Fruit fly (Drosophila melanogaster) whole organism, larva: ENCODE data around the gene CG11262.

Experiments used
- noc ChIP-seq: fragments of 200-800 bp; sonication (Bioruptor generic); optimal IDR thresholded peaks from 3 replicates; lab custom pipeline; 2019; ENCODE audit warnings: missing biosample characterization, mild to moderate bottlenecking, missing genetic modification characterization, moderate library complexity

Gene CG11262

DNA sequence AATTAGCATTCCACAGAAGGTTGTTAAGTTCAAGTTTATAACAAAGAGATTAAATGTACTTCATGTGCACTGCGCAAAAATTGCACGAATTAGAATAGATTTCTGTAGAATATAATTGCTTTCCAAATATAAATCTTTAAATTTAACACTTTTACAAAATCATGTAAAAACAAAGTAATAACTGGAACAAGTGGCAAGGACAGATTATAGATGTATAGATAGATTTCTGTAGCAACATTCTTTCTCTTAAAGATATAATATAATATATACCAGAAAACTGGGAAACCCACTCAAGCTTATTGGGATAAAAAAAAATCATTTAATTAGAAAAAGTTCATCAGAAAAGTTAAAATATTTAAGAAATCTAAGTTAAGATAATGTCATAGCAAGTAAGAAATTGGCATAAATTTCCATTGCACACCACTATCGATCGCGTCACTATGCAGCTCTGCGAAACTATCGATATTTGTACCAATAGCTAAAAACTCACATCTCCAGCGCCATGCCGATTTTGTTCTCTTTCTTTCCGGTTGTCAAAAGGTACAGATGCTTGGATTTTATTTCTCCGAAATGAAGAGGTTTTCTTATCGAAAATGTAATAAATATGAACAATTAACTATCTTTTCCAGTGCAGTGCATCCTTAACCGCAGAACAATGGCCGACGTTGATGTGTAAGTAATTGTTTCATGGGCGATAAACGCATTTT, 28.1 kb downstream of the CG11262 start, which contains the start of gene RpS12:
TSS of gene RpS12 (plus strand) at position 499 of the 707 bp plus-strand sequence.
- peak; percentile 36 for TF ChIP-seq noc (tag; lab: Kevin White, UChicago)

DNA sequence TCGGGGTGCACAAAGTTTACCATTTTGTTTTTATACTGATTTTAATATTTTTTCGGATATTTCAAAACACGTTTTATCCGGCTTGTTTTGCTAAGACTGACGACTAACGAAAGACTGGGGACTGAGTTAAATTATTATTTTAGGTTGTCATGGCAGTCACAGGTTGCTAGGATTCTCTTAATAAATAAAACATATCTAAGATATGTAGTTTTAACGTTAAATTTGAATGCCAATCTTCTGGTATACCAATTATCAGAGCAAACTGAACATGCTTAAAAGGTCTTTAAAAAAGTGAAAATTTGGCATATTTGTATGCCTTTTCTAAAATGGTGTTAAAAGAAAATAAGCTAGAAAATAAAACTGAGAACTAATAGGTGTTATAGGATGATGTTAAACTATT, 31.4 kb downstream of the CG11262 start, which contains the start of gene Zmynd10:
TSS of gene Zmynd10 (minus strand) at position 101 of the 400 bp plus-strand sequence.
- no peak for TF ChIP-seq noc (tag; lab: Kevin White, UChicago)

DNA sequence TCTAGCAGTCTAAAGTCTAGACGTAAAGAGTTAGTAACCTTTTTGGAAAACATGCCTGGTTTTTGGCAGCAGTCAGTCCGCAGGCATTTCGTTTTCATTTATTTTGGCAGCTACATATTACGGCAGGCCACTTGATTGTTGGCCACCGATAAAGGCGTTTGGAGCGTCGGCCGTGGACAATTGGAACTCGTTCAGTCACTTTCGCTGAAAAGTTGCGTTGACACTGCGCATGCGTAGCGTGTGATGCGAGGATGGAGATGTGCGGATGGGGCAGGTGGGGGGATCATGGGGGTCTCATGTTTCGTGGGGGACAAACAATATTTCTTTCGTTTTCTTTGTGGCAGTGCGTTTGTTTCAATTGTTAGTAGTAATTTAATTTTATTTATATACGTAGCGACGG, 31.9 kb downstream of the CG11262 start:
- no peak for TF ChIP-seq noc (tag; lab: Kevin White, UChicago)

- no peak for TF ChIP-seq noc (tag; lab: Kevin White, UChicago)
These were observed 32.4 kb downstream of the CG11262 start for dm6 chr3L:13027333-13027732.

DNA sequence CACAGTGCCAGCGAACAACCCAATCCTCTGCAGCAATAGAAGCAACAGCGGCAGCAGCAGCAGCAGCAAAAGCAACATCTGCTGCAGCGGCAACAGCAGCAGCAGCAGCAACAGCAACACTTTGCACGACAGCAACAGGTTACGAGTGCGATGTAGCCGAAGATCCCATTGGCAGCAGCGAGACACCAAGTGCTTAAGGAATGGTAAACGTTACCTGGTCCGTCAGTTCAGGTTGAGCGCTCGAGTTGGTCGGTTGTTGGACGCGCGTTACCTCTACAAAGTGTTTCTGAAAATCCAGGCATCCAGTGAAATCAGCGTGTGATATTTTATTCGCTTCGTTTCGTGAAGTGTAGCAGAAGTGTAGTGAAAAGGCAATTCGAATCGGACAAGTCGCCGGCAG, 33.8 kb downstream of the CG11262 start, which contains the start of gene CG17672:
TSS of gene CG17672 (plus strand) at position 223 of the 400 bp plus-strand sequence.
- TF ChIP-seq noc (tag; lab: Kevin White, UChicago), result no peak

DNA sequence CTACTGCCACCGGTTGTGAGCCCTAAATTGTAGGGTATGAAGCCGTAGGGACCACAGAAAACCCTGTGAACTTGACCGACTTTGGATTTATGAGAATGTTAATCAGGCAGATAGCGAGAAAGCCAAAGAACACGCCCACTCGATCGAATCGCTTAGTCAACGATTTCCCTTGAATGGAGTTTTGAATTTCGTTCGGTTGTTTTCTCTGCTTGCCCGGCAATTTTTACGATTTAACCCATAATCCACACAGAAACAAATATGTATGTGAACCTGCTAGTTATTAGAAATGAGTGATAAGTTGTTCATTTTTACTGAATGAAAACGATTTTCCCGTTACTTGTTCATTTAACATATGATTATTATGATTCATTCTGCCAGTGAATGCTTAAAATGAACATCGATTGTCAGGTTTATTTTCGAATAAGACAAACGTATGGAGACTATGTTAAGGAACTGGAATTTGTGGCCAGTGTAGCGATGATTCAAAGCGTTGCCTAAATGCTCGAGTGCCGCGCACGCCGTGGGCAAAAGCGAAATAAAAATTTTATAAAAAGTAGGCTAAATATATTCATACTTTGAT, 35.2 kb downstream of the CG11262 start:
- TF ChIP-seq noc (tag; lab: Kevin White, UChicago), result peak; percentile 11

DNA sequence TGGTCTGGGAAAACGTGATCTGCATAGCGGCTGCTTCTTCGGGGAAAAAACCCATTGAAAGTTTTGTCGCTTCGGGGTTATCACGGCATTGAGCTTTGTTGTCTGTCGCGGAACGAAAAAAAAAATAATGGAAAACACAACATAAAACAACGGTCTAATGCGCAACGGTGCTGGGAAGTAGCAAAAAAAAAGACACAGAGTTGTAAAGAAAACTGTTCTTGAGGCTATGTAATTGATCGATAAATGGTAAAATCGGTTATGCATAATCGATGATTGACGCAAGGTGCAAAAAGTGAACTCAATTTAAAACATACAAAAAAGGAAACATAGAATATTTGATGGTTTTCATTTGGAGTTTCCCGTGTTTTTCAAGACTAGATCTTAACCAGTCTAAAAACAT, 36.4 kb downstream of the CG11262 start:
- no peak for TF ChIP-seq noc (tag; lab: Kevin White, UChicago)

DNA sequence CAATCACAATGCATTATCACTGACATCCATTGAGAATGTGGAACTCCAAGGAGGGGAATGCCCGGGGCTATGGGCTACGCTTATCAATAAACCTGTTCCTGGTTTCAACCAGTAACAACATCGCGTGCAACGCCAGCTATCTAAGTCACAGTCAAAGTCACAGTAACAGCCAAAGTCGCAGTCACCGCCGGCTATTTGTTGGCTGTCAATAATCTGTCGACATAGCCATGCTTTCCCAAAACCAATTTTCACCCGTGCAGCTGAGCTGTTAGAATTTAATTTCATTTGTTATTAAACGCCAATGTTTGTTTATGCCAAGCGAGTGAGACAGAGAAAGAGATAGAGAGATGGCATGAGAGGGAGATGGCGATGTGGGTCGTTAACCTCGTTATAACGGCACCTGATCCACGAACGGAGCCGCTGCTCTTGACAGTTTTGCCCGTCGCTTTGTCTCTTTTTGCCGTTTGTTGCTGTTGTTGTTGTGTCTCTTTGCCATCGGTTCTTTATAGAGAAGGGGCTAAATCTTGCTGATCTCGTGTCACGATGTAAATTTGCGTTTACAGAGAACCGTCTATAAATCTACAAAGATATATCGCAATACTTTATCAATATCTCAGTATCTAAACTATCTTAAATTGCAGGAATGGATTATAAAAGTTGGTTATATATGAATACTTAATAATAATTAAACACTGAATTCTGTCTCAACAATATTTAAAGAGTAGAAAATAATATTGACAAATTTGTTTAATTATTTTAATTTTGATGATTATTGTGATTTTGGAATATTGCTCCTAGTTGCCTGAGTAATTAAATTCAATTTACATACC, 37.4 kb downstream of the CG11262 start:
- no peak for TF ChIP-seq noc (tag; lab: Kevin White, UChicago)

DNA sequence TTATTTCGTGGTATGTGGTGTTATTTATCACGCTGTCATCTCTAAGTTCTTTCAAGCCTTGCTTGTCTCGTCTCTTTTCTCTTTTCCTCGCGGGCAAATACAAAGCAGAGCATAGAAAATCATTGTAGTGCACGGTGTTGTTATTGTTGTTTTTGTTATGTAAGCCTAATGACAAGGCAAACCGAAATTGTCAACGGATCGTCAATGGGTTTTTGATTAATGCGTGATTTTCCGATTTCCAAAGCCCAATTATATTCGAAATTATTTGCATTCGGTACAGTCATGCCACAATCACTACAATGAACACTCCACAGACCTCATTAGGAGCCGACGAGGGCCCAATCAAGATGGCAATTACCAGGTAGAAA, 38.0 kb downstream of the CG11262 start:
- TF ChIP-seq noc (tag; lab: Kevin White, UChicago), result no peak

dm6 chr3L:13033361-13033760, 38.4 kb downstream of the CG11262 start:
- no peak for TF ChIP-seq noc (tag; lab: Kevin White, UChicago)

DNA sequence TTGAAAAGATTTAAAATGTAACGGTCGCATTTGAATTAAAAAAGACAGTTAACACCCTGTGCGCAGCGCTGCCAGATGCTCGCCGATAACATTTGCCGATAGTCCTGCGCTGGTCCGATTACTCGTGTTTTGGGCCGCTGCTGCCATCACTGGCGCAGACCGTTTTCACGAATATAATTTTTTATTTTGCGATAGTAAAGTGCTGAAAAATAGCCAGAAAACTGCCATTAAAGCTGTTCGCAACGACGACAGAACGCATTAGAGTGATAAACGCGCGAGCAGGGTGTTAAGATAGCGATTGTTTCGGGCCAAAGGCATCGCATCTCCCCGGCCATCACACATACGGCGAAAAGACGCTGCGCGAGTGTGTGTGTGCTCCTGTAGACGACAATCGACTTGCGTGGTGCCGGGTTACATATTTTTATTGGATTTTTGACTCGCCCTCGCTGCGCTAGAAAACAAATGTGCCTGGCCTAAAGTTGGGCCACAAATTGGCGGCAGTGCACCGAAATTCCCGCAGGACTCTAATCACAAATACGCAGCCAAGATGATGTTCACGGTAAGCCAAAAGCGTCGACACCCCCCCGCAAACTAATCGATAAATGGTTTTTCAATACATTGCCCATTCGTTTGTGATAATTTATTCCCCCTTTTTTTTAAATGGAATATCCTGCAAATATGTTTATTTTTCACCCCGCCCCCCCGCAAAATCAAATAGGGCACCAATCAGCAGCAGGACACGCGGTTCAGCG, 41.9 kb downstream of the CG11262 start, which contains the start of gene Srrm1:
TSS of gene Srrm1 (plus strand) at position 116 of the 752 bp plus-strand sequence.
- no peak for TF ChIP-seq noc (tag; lab: Kevin White, UChicago)

DNA sequence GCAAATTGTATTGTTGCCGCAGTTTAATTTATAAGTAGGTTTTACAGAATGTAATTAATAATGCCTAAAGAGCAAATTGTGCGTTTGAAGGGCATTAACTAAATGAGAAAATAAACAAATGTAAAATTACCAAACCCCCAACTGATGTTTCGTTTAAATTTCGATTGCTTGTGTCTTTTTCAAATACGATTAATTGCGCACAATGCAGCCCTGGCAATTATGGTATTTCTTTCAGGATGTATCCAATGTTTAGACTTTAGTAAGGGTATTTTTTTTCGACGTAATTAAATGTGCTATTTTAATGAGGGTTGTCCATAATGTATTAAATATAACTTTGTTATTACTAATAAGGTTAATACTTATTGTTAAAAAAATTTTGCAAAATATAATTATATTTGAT, 45.9 kb downstream of the CG11262 start:
- TF ChIP-seq noc (tag; lab: Kevin White, UChicago), result no peak

- peak; percentile 82 for TF ChIP-seq noc (tag; lab: Kevin White, UChicago)
These were observed 46.5 kb downstream of the CG11262 start, which contains the start of gene RpS4 for dm6 chr3L:13041292-13042067. RpS4 (plus strand) TSS chr3L:13041756.

- peak; percentile 59 for TF ChIP-seq noc (tag; lab: Kevin White, UChicago)
These were observed 49.4 kb downstream of the CG11262 start, which contains the start of gene Syx13 for dm6 chr3L:13044335-13044814. Syx13 (plus strand) TSS chr3L:13044434.
